Fruit fly (Drosophila melanogaster): ENCODE results near the gene Mrp5.

DNA sequence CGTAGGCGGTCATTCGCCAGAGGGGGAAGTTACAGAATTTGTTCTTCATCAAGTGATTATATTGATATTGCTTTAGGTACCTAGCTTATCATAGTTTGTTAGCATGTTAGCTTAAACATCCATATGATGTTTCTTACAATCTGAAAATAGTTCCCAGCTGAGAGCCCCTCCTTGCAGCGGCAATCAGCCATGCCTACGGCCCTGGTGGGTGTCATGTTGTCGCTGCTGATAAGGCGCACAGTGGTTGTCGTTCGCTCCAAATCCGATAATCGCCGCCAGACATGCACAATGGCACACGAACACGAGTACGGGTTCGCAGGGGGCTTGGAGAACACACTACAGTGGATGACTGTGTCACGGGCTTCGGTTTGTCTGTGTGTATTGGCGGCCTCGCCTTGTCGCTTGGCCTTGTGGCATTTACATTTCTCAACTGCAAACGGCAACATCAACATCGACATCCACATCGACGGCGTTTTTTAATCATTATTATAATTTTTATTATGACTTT is 30.5 kb upstream of the Mrp5 start:
- TF ChIP-seq br (GFP tag; optimal IDR thresholded peaks at IDR 0.05) = peak; percentile 95
- TF ChIP-seq woc (GFP tag; optimal IDR thresholded peaks at IDR 0.05) = peak; percentile 75
- peak; percentile 52 for TF ChIP-seq CG9705 (GFP tag; optimal IDR thresholded peaks at IDR 0.05)
- TF ChIP-seq brk (GFP tag; optimal IDR thresholded peaks at IDR 0.05) = no peak
- peak; percentile 42 for TF ChIP-seq Dif (GFP tag; optimal IDR thresholded peaks at IDR 0.05; ENCODE audit: partially characterized antibody)
- TF ChIP-seq jim (GFP tag; optimal IDR thresholded peaks at IDR 0.05) = peak; percentile 10
- no peak for TF ChIP-seq lola (GFP tag; optimal IDR thresholded peaks at IDR 0.05)

Measured in whole organism, wandering third instar larva.